Fruit fly (Drosophila melanogaster) whole organism, prepupa: ENCODE measurements around the gene Ccp84Ac.

Experiments
- CG10669 ChIP-seq: fragments of 200-800 bp; sonication (Bioruptor generic); optimal IDR thresholded peaks from 3 replicates; lab custom pipeline; 2018; ENCODE audit warnings: missing biosample characterization, mild to moderate bottlenecking, missing genetic modification characterization, moderate library complexity
- CG11762 ChIP-seq: fragments of 200-800 bp; sonication (Bioruptor generic); optimal IDR thresholded peaks from 3 replicates; lab custom pipeline; 2016; ENCODE audit warnings: missing biosample characterization, missing genetic modification characterization; ENCODE audit not compliant: insufficient read depth
- CG6854 ChIP-seq: fragments of 200-800 bp; sonication (Bioruptor generic); optimal IDR thresholded peaks from 2 replicates; lab custom pipeline; 2017; ENCODE audit warnings: missing biosample characterization, mild to moderate bottlenecking, missing genetic modification characterization
- CG8632 ChIP-seq: fragments of 200-800 bp; sonication (Bioruptor generic); optimal IDR thresholded peaks from 3 replicates; lab custom pipeline; 2016; ENCODE audit warnings: missing biosample characterization, missing genetic modification characterization
- Ets96B ChIP-seq: fragments of 200-800 bp; optimal IDR thresholded peaks from 2 replicates; lab custom pipeline; 2019; ENCODE audit warnings: missing biosample characterization, mild to moderate bottlenecking, missing genetic modification characterization, moderate library complexity
- Lpt ChIP-seq: fragments of 200-800 bp; sonication (Bioruptor generic); optimal IDR thresholded peaks from 3 replicates; lab custom pipeline; 2016; ENCODE audit warnings: missing biosample characterization, missing genetic modification characterization
- svp ChIP-seq: fragments of 200-800 bp; sonication (Bioruptor generic); peaks from one replicate; lab custom pipeline; 2016; ENCODE audit warnings: missing biosample characterization, missing genetic modification characterization
- vri ChIP-seq: fragments of 200-800 bp; sonication (Bioruptor generic); optimal IDR thresholded peaks from 3 replicates; lab custom pipeline; 2016; ENCODE audit warnings: missing biosample characterization, mild to moderate bottlenecking, missing genetic modification characterization

- TF ChIP-seq CG8632 (GFP tag; lab: Kevin White, UChicago) (no peak), Lpt (GFP tag; lab: Kevin White, UChicago) (no peak), CG6854 (GFP tag; lab: Kevin White, UChicago) (no peak), CG11762 (GFP tag; lab: Kevin White, UChicago) (no peak), Ets96B (tag; lab: Kevin White, UChicago) (no peak), svp (GFP tag; lab: Kevin White, UChicago) (no peak), CG10669 (GFP tag; lab: Kevin White, UChicago) (no peak), vri (GFP tag; lab: Kevin White, UChicago) (no peak)
Observed at dm6 chr3R:6741983-6742382, 45.9 kb upstream of the Ccp84Ac start, which contains the start of gene pb.
